Fruit fly (Drosophila melanogaster) whole organism, embryonic: ENCODE results near the gene CaMKI.

ENCODE experiments used
- Adf1 ChIP-seq: fragments of 200-800 bp; sonication (Bioruptor generic); IDR thresholded peaks from 2 replicates; pipeline ENCODE4 v1.3.6; 2022; ENCODE audit warnings: missing biosample characterization, missing genetic modification characterization
- Asciz ChIP-seq: fragments of 200-800 bp; sonication (Bioruptor generic); optimal IDR thresholded peaks from 2 replicates; lab custom pipeline; 2017; ENCODE audit warnings: missing biosample characterization, mild to moderate bottlenecking, missing genetic modification characterization, missing genetic modification reagents
- B-H1 ChIP-seq: fragments of 200-800 bp; sonication (Bioruptor generic); IDR thresholded peaks from 3 replicates; pipeline ENCODE4 v1.3.6; 2022; ENCODE audit warnings: missing biosample characterization, missing genetic modification characterization
- CG10565 ChIP-seq: fragments of 200-800 bp; sonication (Bioruptor generic); optimal IDR thresholded peaks from 3 replicates; lab custom pipeline; 2016; ENCODE audit warnings: missing biosample characterization, mild to moderate bottlenecking, missing genetic modification characterization
- CG11723 ChIP-seq: fragments of 200-800 bp; sonication (Bioruptor generic); optimal IDR thresholded peaks from 2 replicates; lab custom pipeline; 2017; ENCODE audit warnings: missing biosample characterization, mild to moderate bottlenecking, missing genetic modification characterization
- CG12236 ChIP-seq: fragments of 200-800 bp; sonication (Bioruptor generic); optimal IDR thresholded peaks from 2 replicates; lab custom pipeline; 2016; ENCODE audit warnings: missing biosample characterization, missing genetic modification characterization
- CG13894 ChIP-seq: fragments of 200-800 bp; sonication (Bioruptor generic); optimal IDR thresholded peaks from 3 replicates; lab custom pipeline; 2018; ENCODE audit warnings: missing biosample characterization, mild to moderate bottlenecking, missing genetic modification characterization, moderate library complexity
- CG14710 ChIP-seq: fragments of 200-800 bp; sonication (Bioruptor generic); optimal IDR thresholded peaks from 3 replicates; lab custom pipeline; 2019; ENCODE audit warnings: missing biosample characterization, mild to moderate bottlenecking, missing genetic modification characterization, moderate library complexity
- CG1602 ChIP-seq: fragments of 200-800 bp; sonication (Bioruptor generic); optimal IDR thresholded peaks from 3 replicates; lab custom pipeline; 2016; ENCODE audit warnings: missing biosample characterization, missing genetic modification characterization
- CG17359 ChIP-seq: fragments of 200-800 bp; sonication (Bioruptor generic); optimal IDR thresholded peaks from 3 replicates; lab custom pipeline; 2018; ENCODE audit warnings: missing biosample characterization, mild to moderate bottlenecking, missing genetic modification characterization, moderate library complexity
- CG18262 ChIP-seq: fragments of 200-800 bp; optimal IDR thresholded peaks from 3 replicates; lab custom pipeline; 2019; ENCODE audit warnings: missing biosample characterization, mild to moderate bottlenecking, missing genetic modification characterization, moderate library complexity
- CG2199 ChIP-seq: fragments of 200-800 bp; sonication (Bioruptor generic); IDR thresholded peaks from 3 replicates; pipeline ENCODE4 v1.3.6; 2022; ENCODE audit warnings: missing biosample characterization, missing genetic modification characterization
- CG2712 ChIP-seq: fragments of 200-800 bp; optimal IDR thresholded peaks from 3 replicates; lab custom pipeline; 2019; ENCODE audit warnings: missing biosample characterization, mild to moderate bottlenecking, missing genetic modification characterization, moderate library complexity
- CG3281 ChIP-seq: fragments of 200-800 bp; sonication (Bioruptor generic); optimal IDR thresholded peaks from 3 replicates; lab custom pipeline; 2017; ENCODE audit warnings: missing biosample characterization, mild to moderate bottlenecking, missing genetic modification characterization
- CG3995 ChIP-seq: fragments of 200-800 bp; sonication (Bioruptor generic); optimal IDR thresholded peaks from 3 replicates; lab custom pipeline; 2016; ENCODE audit warnings: missing biosample characterization, missing genetic modification characterization
- CG5953 ChIP-seq: fragments of 200-800 bp; sonication (Bioruptor generic); IDR thresholded peaks from 2 replicates; pipeline ENCODE4 v1.3.6; 2022; ENCODE audit warnings: missing biosample characterization, missing genetic modification characterization
- CG6175 ChIP-seq: fragments of 200-800 bp; sonication (Bioruptor generic); IDR thresholded peaks from 3 replicates; pipeline ENCODE4 v1.3.6; 2022; ENCODE audit warnings: missing biosample characterization, missing genetic modification characterization
- CG6791 ChIP-seq: fragments of 200-800 bp; sonication (Bioruptor generic); IDR thresholded peaks from 3 replicates; pipeline ENCODE4 v1.3.6; 2022; ENCODE audit warnings: missing biosample characterization, missing genetic modification characterization; ENCODE audit not compliant: partially characterized antibody
- CG7786 ChIP-seq: fragments of 200-800 bp; sonication (Bioruptor generic); optimal IDR thresholded peaks from 2 replicates; lab custom pipeline; 2016; ENCODE audit warnings: missing biosample characterization, missing genetic modification characterization
- CG8290 ChIP-seq, 3 experiments: fragments of 200-800 bp; sonication (Bioruptor generic); optimal IDR thresholded peaks; 2 replicates each; lab custom pipeline; 2016 to 2019; ENCODE audit warnings: missing biosample characterization in 3 of 3, missing genetic modification characterization in 3 of 3, mild to moderate bottlenecking in 2 of 3, moderate library complexity in 1 of 3
- Dref ChIP-seq: fragments of 200-800 bp; sonication (Bioruptor generic); IDR thresholded peaks from 2 replicates; pipeline ENCODE4 v1.3.6; 2022; ENCODE audit warnings: missing biosample characterization, missing genetic modification characterization
- E2f1 ChIP-seq: fragments of 200-800 bp; sonication (Bioruptor generic); IDR thresholded peaks from 2 replicates; pipeline ENCODE4 v1.3.6; 2022; ENCODE audit warnings: missing biosample characterization, missing genetic modification characterization
- ERR ChIP-seq: fragments of 200-800 bp; sonication (Bioruptor generic); optimal IDR thresholded peaks from 2 replicates; lab custom pipeline; 2016; ENCODE audit warnings: missing biosample characterization, missing genetic modification characterization
- HLH3B ChIP-seq: fragments of 200-800 bp; sonication (Bioruptor generic); IDR thresholded peaks from 2 replicates; pipeline ENCODE4 v1.3.6; 2022; ENCODE audit warnings: missing biosample characterization, missing genetic modification characterization
- MESR4 ChIP-seq: fragments of 200-800 bp; sonication (Bioruptor generic); optimal IDR thresholded peaks from 2 replicates; lab custom pipeline; 2018; ENCODE audit warnings: missing biosample characterization, mild to moderate bottlenecking, missing genetic modification characterization, moderate library complexity
- Myb ChIP-seq: fragments of 200-800 bp; sonication (Bioruptor generic); optimal IDR thresholded peaks from 2 replicates; lab custom pipeline; 2016; ENCODE audit warnings: missing biosample characterization, missing genetic modification characterization
- Pdp1 ChIP-seq, 2 experiments: fragments of 200-800 bp; sonication (Bioruptor generic); optimal IDR thresholded peaks; 3 replicates each; lab custom pipeline; 2016; ENCODE audit warnings: missing biosample characterization in 2 of 2, missing genetic modification characterization in 2 of 2, mild to moderate bottlenecking in 1 of 2, moderate library complexity in 1 of 2
- Six4 ChIP-seq: fragments of 200-800 bp; sonication (Bioruptor generic); optimal IDR thresholded peaks from 2 replicates; lab custom pipeline; 2016; ENCODE audit warnings: missing biosample characterization, missing genetic modification characterization
- YL-1 ChIP-seq: fragments of 200-800 bp; sonication (Bioruptor generic); optimal IDR thresholded peaks from 3 replicates; lab custom pipeline; 2017; ENCODE audit warnings: missing biosample characterization, mild to moderate bottlenecking, missing genetic modification characterization
- chif ChIP-seq, 2 experiments: fragments of 200-800 bp; sonication (Bioruptor generic); optimal IDR thresholded peaks; 3 replicates each; lab custom pipeline; 2016; ENCODE audit warnings: missing biosample characterization in 2 of 2, missing genetic modification characterization in 2 of 2
- croc ChIP-seq: fragments of 200-800 bp; sonication (Bioruptor generic); conservative IDR thresholded peaks from 3 replicates; pipeline ENCODE4 v1.3.6; 2022; ENCODE audit warnings: missing biosample characterization, missing genetic modification characterization
- crp ChIP-seq, 2 experiments: fragments of 200-800 bp; sonication (Bioruptor generic); optimal IDR thresholded peaks; 2 replicates in 1 of 2; 3 replicates in 1 of 2; lab custom pipeline; 2017; ENCODE audit warnings: missing biosample characterization in 2 of 2, missing genetic modification characterization in 2 of 2, mild to moderate bottlenecking in 1 of 2, moderate library complexity in 1 of 2
- dmrt11E ChIP-seq: fragments of 200-800 bp; sonication (Bioruptor generic); optimal IDR thresholded peaks from 3 replicates; lab custom pipeline; 2018; ENCODE audit warnings: missing biosample characterization, mild to moderate bottlenecking, missing genetic modification characterization, moderate library complexity
- emc ChIP-seq: fragments of 200-800 bp; sonication (Bioruptor generic); optimal IDR thresholded peaks from 2 replicates; lab custom pipeline; 2016; ENCODE audit warnings: missing biosample characterization, missing genetic modification characterization
- esg ChIP-seq: fragments of 200-800 bp; sonication (Bioruptor generic); conservative IDR thresholded peaks from 2 replicates; pipeline ENCODE4 v1.3.6; 2022; ENCODE audit warnings: missing biosample characterization, missing genetic modification characterization
- eve ChIP-seq, 2 experiments: fragments of >200 bp; optimal IDR thresholded peaks; 2 replicates each; lab custom pipeline; 2017; ENCODE audit warnings: missing biosample characterization in 2 of 2, missing genetic modification characterization in 2 of 2
- gcm ChIP-seq: fragments of 200-800 bp; sonication (Bioruptor generic); optimal IDR thresholded peaks from 2 replicates; lab custom pipeline; 2019; ENCODE audit warnings: missing biosample characterization, mild to moderate bottlenecking, missing genetic modification characterization, moderate library complexity
- gt ChIP-seq: fragments of 200-800 bp; sonication (Bioruptor generic); IDR thresholded peaks from 2 replicates; pipeline ENCODE4 v1.3.6; 2022; ENCODE audit warnings: missing biosample characterization, missing genetic modification characterization
- her ChIP-seq: fragments of 200-800 bp; sonication (Bioruptor generic); optimal IDR thresholded peaks from 2 replicates; lab custom pipeline; 2016; ENCODE audit warnings: missing biosample characterization, missing genetic modification characterization
- kay ChIP-seq: fragments of 200-800 bp; sonication (Bioruptor generic); optimal IDR thresholded peaks from 2 replicates; lab custom pipeline; 2016; ENCODE audit warnings: missing biosample characterization, missing genetic modification characterization
- lmd ChIP-seq: fragments of 200-800 bp; sonication (Bioruptor generic); IDR thresholded peaks from 2 replicates; pipeline ENCODE4 v1.3.6; 2022; ENCODE audit warnings: missing biosample characterization, missing genetic modification characterization
- mld ChIP-seq: fragments of 200-800 bp; sonication (Bioruptor generic); IDR thresholded peaks from 3 replicates; pipeline ENCODE4 v1.3.6; 2022; ENCODE audit warnings: missing biosample characterization, missing genetic modification characterization; ENCODE audit not compliant: partially characterized antibody
- onecut ChIP-seq: fragments of 200-800 bp; sonication (Bioruptor generic); IDR thresholded peaks from 2 replicates; pipeline ENCODE4 v1.3.6; 2022; ENCODE audit warnings: missing biosample characterization, missing genetic modification characterization
- pros ChIP-seq: fragments of 200-800 bp; sonication (Bioruptor generic); optimal IDR thresholded peaks from 3 replicates; lab custom pipeline; 2019; ENCODE audit warnings: missing biosample characterization, mild to moderate bottlenecking, missing genetic modification characterization, moderate library complexity
- shn ChIP-seq: fragments of 200-800 bp; sonication (Bioruptor generic); optimal IDR thresholded peaks from 3 replicates; lab custom pipeline; 2016; ENCODE audit warnings: missing biosample characterization, missing genetic modification characterization
- usp ChIP-seq: fragments of >200 bp; optimal IDR thresholded peaks from 2 replicates; lab custom pipeline; 2017; ENCODE audit warnings: missing biosample characterization, missing genetic modification characterization
- vvl ChIP-seq: fragments of 200-800 bp; sonication (Bioruptor generic); IDR thresholded peaks from 2 replicates; pipeline ENCODE4 v1.3.6; 2022; ENCODE audit warnings: missing biosample characterization, missing genetic modification characterization
- wek ChIP-seq: fragments of 200-800 bp; sonication (Bioruptor generic); optimal IDR thresholded peaks from 3 replicates; lab custom pipeline; 2018; ENCODE audit warnings: missing biosample characterization, mild to moderate bottlenecking, missing genetic modification characterization, moderate library complexity

Gene CaMKI

DNA sequence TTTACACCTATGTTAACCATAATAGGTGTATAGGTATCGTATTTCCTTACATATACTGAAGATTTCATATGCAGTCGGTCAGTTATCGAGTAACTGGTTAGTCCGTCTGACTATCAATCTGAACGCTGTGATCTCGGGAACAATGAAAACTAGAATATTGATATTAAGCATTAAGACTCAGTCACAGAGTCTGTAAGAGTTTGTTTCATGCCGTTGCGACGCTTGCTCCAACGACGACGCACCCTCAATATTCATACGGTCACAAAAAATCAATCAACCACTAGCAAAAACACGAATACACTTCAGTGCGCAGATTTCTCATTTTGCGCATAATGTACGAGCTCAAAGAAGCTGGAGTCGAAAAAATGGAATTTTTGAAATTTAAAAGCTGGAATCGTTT, 22.7 kb downstream of the CaMKI start (continued):
- no peak for TF ChIP-seq ERR (GFP tag; lab: Kevin White, UChicago)
- no peak for TF ChIP-seq CG12236
- TF ChIP-seq CG1602 (GFP tag; lab: Kevin White, UChicago): no peak
- peak; percentile 2 for TF ChIP-seq MESR4 (GFP tag; lab: Kevin White, UChicago)
- no peak for TF ChIP-seq kay (GFP tag; lab: Kevin White, UChicago)
- no peak for TF ChIP-seq Dref (GFP tag; lab: Robert Waterston, UW)
- TF ChIP-seq wek: no peak
- no peak for TF ChIP-seq her (GFP tag; lab: Kevin White, UChicago)
- no peak for TF ChIP-seq emc (GFP tag; lab: Kevin White, UChicago)
- TF ChIP-seq gcm: no peak
- no peak for TF ChIP-seq Asciz (GFP tag; lab: Kevin White, UChicago)
- TF ChIP-seq pros: peak; percentile 82
- TF ChIP-seq onecut (GFP tag; lab: Robert Waterston, UW): peak; percentile 78
- TF ChIP-seq Six4 (GFP tag; lab: Kevin White, UChicago): no peak
- no peak for TF ChIP-seq CG18262
- TF ChIP-seq vvl (GFP tag; lab: Robert Waterston, UW): no peak
- no peak for TF ChIP-seq lmd (GFP tag; lab: Robert Waterston, UW)
- no peak for TF ChIP-seq CG2712 (tag; lab: Kevin White, UChicago)
- TF ChIP-seq shn: no peak
- TF ChIP-seq CG13894 (tag; lab: Kevin White, UChicago): peak; percentile 76
- TF ChIP-seq B-H1 (GFP tag; lab: Robert Waterston, UW): no peak
- no peak for TF ChIP-seq dmrt11E (tag; lab: Kevin White, UChicago)
- no peak for TF ChIP-seq mld
- TF ChIP-seq CG6791 (GFP tag; lab: Robert Waterston, UW): no peak; the same call in 2 of the 3 replicates
- no peak for TF ChIP-seq CG3995 (GFP tag; lab: Kevin White, UChicago)
- no peak for TF ChIP-seq Adf1 (GFP tag; lab: Robert Waterston, UW)
- no peak for TF ChIP-seq croc (GFP tag; lab: Robert Waterston, UW)
- no peak for TF ChIP-seq esg (GFP tag; lab: Robert Waterston, UW)
- no peak for TF ChIP-seq CG6175 (GFP tag; lab: Robert Waterston, UW)
- TF ChIP-seq CG14710 (tag; lab: Kevin White, UChicago): no peak
- peak; percentile 28 for TF ChIP-seq CG8290 (GFP tag; optimal IDR thresholded peaks at IDR 0.05; lab: Kevin White, UChicago)
- no peak for TF ChIP-seq CG8290 (tag; optimal IDR thresholded peaks at IDR 0.05; lab: Kevin White, UChicago)
- TF ChIP-seq CG5953 (GFP tag; lab: Robert Waterston, UW): no peak
- no peak for TF ChIP-seq CG10565 (GFP tag; lab: Kevin White, UChicago)
- no peak for TF ChIP-seq CG3281
- TF ChIP-seq CG2199 (GFP tag; lab: Robert Waterston, UW): peak; percentile 91
- no peak for TF ChIP-seq YL-1 (GFP tag; lab: Kevin White, UChicago)
- peak in 1 of 2 experiments; percentile 57 for TF ChIP-seq eve (GFP tag; optimal IDR thresholded peaks at IDR 0.05; lab: Kevin White, UChicago)
- no peak for TF ChIP-seq chif (GFP tag; optimal IDR thresholded peaks at IDR 0.05; lab: Kevin White, UChicago)
- no peak for TF ChIP-seq E2f1 (GFP tag; lab: Robert Waterston, UW)
- TF ChIP-seq crp (GFP tag; optimal IDR thresholded peaks at IDR 0.05; lab: Kevin White, UChicago): no peak
- TF ChIP-seq HLH3B (GFP tag; lab: Robert Waterston, UW): no peak
- no peak for TF ChIP-seq Pdp1 (GFP tag; optimal IDR thresholded peaks at IDR 0.05; lab: Kevin White, UChicago)
- no peak for TF ChIP-seq CG17359 (tag; lab: Kevin White, UChicago)
- peak; percentile 36 for TF ChIP-seq CG11723
- peak; percentile 4 for TF ChIP-seq Myb
- TF ChIP-seq CG7786 (GFP tag; lab: Kevin White, UChicago): no peak
- no peak for TF ChIP-seq gt (GFP tag; lab: Robert Waterston, UW)
- no peak for TF ChIP-seq usp (GFP tag; lab: Kevin White, UChicago)
